Worm (Caenorhabditis elegans): Measurements from ENCODE around the gene sri-48.

ce11 chrII:3249406-3249805, 48.3 kb upstream of the sri-48 start, which contains the start of gene clec-124:
- no peak for TF ChIP-seq lir-3 (tag; optimal IDR thresholded peaks at IDR 0.05)
- TF ChIP-seq ztf-11 (tag; optimal IDR thresholded peaks at IDR 0.05): no peak
- TF ChIP-seq dve-1 (tag; optimal IDR thresholded peaks at IDR 0.05; ENCODE audit: insufficient read depth): no peak
- no peak for TF ChIP-seq unc-130 (GFP tag; optimal IDR thresholded peaks at IDR 0.05)
- no peak for TF ChIP-seq pqm-1 (tag; optimal IDR thresholded peaks at IDR 0.05)
- no peak for TF ChIP-seq ceh-82 (tag; optimal IDR thresholded peaks at IDR 0.05)
- no peak for TF ChIP-seq nhr-237 (tag; optimal IDR thresholded peaks at IDR 0.05)
- TF ChIP-seq aly-2 (tag; optimal IDR thresholded peaks at IDR 0.05): no peak
- no peak for TF ChIP-seq nhr-77 (tag; optimal IDR thresholded peaks at IDR 0.05)
- no peak for TF ChIP-seq cey-2 (tag; optimal IDR thresholded peaks at IDR 0.05; ENCODE audit: borderline replicate concordance, insufficient read depth)

Data from whole organism, L4 larva.